Worm (Caenorhabditis elegans) whole organism, young adult: ENCODE measurements around the gene lgc-20.

Experiments used
- B0261.1 ChIP-seq: sonication (generic microtip); optimal IDR thresholded peaks from 2 replicates; lab custom pipeline; 2016; ENCODE audit warnings: mild to moderate bottlenecking, missing genetic modification characterization, moderate library complexity, missing compliant biosample characterization
- C17E4.6 ChIP-seq: fragments of 200-800 bp; sonication (Bioruptor generic); IDR thresholded peaks from 2 replicates; pipeline ENCODE4 v1.3.6; 2022; ENCODE audit warnings: missing genetic modification reagents, missing genetic modification characterization, missing compliant biosample characterization
- F10E7.11 ChIP-seq: sonication (generic microtip); optimal IDR thresholded peaks from 2 replicates; lab custom pipeline; 2017; ENCODE audit warnings: mild to moderate bottlenecking, missing genetic modification characterization, moderate library complexity, missing compliant biosample characterization
- F33H1.4 ChIP-seq: fragments of 200-800 bp; sonication (Bioruptor generic); IDR thresholded peaks from 2 replicates; pipeline ENCODE4 v1.3.6; 2022; ENCODE audit warnings: missing genetic modification reagents, missing genetic modification characterization, missing compliant biosample characterization
- F37B4.10 ChIP-seq: fragments of 200-800 bp; sonication (Bioruptor generic); IDR thresholded peaks from 2 replicates; pipeline ENCODE4 v1.3.6; 2022; ENCODE audit warnings: missing genetic modification characterization, missing compliant biosample characterization
- F57C9.4 ChIP-seq: sonication (generic microtip); optimal IDR thresholded peaks from 2 replicates; lab custom pipeline; 2017; ENCODE audit warnings: mild to moderate bottlenecking, missing genetic modification characterization, missing compliant biosample characterization
- K11D2.4 ChIP-seq: fragments of 200-800 bp; sonication (Bioruptor generic); IDR thresholded peaks from 2 replicates; pipeline ENCODE4 v1.3.6; 2022; ENCODE audit warnings: missing genetic modification reagents, missing genetic modification characterization, missing compliant biosample characterization
- Y53G8AR.9 ChIP-seq: fragments of 200-800 bp; sonication (Bioruptor generic); conservative IDR thresholded peaks from 2 replicates; pipeline ENCODE4 v1.3.6; 2022; ENCODE audit warnings: missing genetic modification reagents, missing genetic modification characterization, missing compliant biosample characterization
- Y56A3A.18 ChIP-seq: fragments of 200-800 bp; sonication (Bioruptor generic); IDR thresholded peaks from 2 replicates; pipeline ENCODE4 v1.3.6; 2022; ENCODE audit warnings: missing genetic modification reagents, missing genetic modification characterization, missing compliant biosample characterization
- Y79H2A.3 ChIP-seq: fragments of 200-800 bp; sonication (Bioruptor generic); conservative IDR thresholded peaks from 2 replicates; pipeline ENCODE4 v1.3.6; 2022; ENCODE audit warnings: missing genetic modification reagents, missing genetic modification characterization, missing compliant biosample characterization
- Y95B8A.8 ChIP-seq: fragments of 200-800 bp; sonication (Bioruptor generic); IDR thresholded peaks from 2 replicates; pipeline ENCODE4 v1.3.6; 2022; ENCODE audit warnings: missing genetic modification reagents, missing genetic modification characterization, missing compliant biosample characterization
- ZK185.1 ChIP-seq: sonication (generic microtip); optimal IDR thresholded peaks from 2 replicates; lab custom pipeline; 2016; ENCODE audit warnings: mild to moderate bottlenecking, missing genetic modification characterization, missing compliant biosample characterization; ENCODE audit not compliant: poor library complexity, severe bottlenecking
- ama-1 ChIP-seq, 3 experiments: fragments of 150-350 bp in 1 of 3; sonication (generic microtip) in 2 of 3; optimal IDR thresholded peaks; 2 replicates each; lab custom pipeline; 2014 to 2018; ENCODE audit warnings: missing biosample characterization in 2 of 3, missing genetic modification characterization in 2 of 3, missing genetic modification reagents in 2 of 3
- aptf-2 ChIP-seq: fragments of 200-800 bp; sonication (Bioruptor generic); conservative IDR thresholded peaks from 2 replicates; pipeline ENCODE4 v1.3.6; 2022; ENCODE audit warnings: missing genetic modification reagents, missing genetic modification characterization, missing compliant biosample characterization
- attf-5 ChIP-seq: fragments of 200-800 bp; sonication (Bioruptor generic); optimal IDR thresholded peaks from 2 replicates; lab custom pipeline; 2018; ENCODE audit warnings: mild to moderate bottlenecking, missing genetic modification characterization, missing compliant biosample characterization
- bed-1 ChIP-seq: fragments of 200-800 bp; sonication (Bioruptor generic); IDR thresholded peaks from 2 replicates; pipeline ENCODE4 v1.3.6; 2022; ENCODE audit warnings: missing genetic modification reagents, missing genetic modification characterization, missing compliant biosample characterization
- cebp-1 ChIP-seq, 2 experiments: fragments of 200-800 bp in 1 of 2; sonication (Bioruptor generic) in 1 of 2; sonication (generic microtip) in 1 of 2; IDR thresholded peaks in 1 of 2; optimal IDR thresholded peaks in 1 of 2; 2 replicates each; pipeline versions ENCODE4 v1.3.6 to Lab custom; 2017 to 2022; ENCODE audit warnings: missing compliant biosample characterization in 2 of 2, missing genetic modification characterization in 2 of 2, mild to moderate bottlenecking in 1 of 2, missing genetic modification reagents in 1 of 2, moderate library complexity in 1 of 2
- cebp-2 ChIP-seq: fragments of 200-800 bp; sonication (Bioruptor generic); IDR thresholded peaks from 2 replicates; pipeline ENCODE4 v1.3.6; 2022; ENCODE audit warnings: missing genetic modification characterization, missing compliant biosample characterization
- ceh-58 ChIP-seq: fragments of 200-800 bp; sonication (Bioruptor generic); IDR thresholded peaks from 2 replicates; pipeline ENCODE4 v1.3.6; 2022; ENCODE audit warnings: missing genetic modification characterization, missing compliant biosample characterization
- ceh-91 ChIP-seq: fragments of 200-800 bp; sonication (Bioruptor generic); IDR thresholded peaks from 2 replicates; pipeline ENCODE4 v1.3.6; 2022; ENCODE audit warnings: missing genetic modification reagents, missing genetic modification characterization, missing compliant biosample characterization
- dpl-1 ChIP-seq: fragments of 150-350 bp; optimal IDR thresholded peaks from 2 replicates; lab custom pipeline; 2014; ENCODE audit warnings: missing biosample characterization, missing genetic modification reagents, missing genetic modification characterization
- efl-1 ChIP-seq: fragments of 150-350 bp; optimal IDR thresholded peaks from 2 replicates; lab custom pipeline; 2014; ENCODE audit warnings: missing biosample characterization, missing genetic modification reagents, missing genetic modification characterization
- egl-18 ChIP-seq: fragments of 200-800 bp; sonication (Bioruptor generic); IDR thresholded peaks from 2 replicates; pipeline ENCODE4 v1.3.6; 2022; ENCODE audit warnings: missing genetic modification reagents, missing genetic modification characterization, missing compliant biosample characterization
- egl-44 ChIP-seq: fragments of 200-800 bp; sonication (Bioruptor generic); IDR thresholded peaks from 2 replicates; pipeline ENCODE4 v1.3.6; 2022; ENCODE audit warnings: missing genetic modification reagents, missing genetic modification characterization, missing compliant biosample characterization
- hlh-26 ChIP-seq: fragments of 200-800 bp; sonication (Bioruptor generic); conservative IDR thresholded peaks from 2 replicates; pipeline ENCODE4 v1.3.6; 2022; ENCODE audit warnings: missing genetic modification reagents, missing genetic modification characterization, missing compliant biosample characterization
- hmg-1.2 ChIP-seq: fragments of 200-800 bp; sonication (Bioruptor generic); IDR thresholded peaks from 2 replicates; pipeline ENCODE4 v1.3.6; 2022; ENCODE audit warnings: missing genetic modification reagents, missing genetic modification characterization, missing compliant biosample characterization
- hrde-1 ChIP-seq: sonication (generic microtip); optimal IDR thresholded peaks from 2 replicates; lab custom pipeline; 2016; ENCODE audit warnings: missing genetic modification characterization, mild to moderate bottlenecking, missing compliant biosample characterization, moderate library complexity, missing genotype, missing genetic modification reagents, borderline replicate concordance
- lin-26 ChIP-seq: fragments of 200-800 bp; sonication (Bioruptor generic); IDR thresholded peaks from 2 replicates; pipeline ENCODE4 v1.3.6; 2022; ENCODE audit warnings: missing genetic modification reagents, missing genetic modification characterization, missing compliant biosample characterization
- lin-54 ChIP-seq: fragments of 200-800 bp; sonication (Bioruptor generic); optimal IDR thresholded peaks from 2 replicates; lab custom pipeline; 2018; ENCODE audit warnings: mild to moderate bottlenecking, missing genetic modification characterization, missing compliant biosample characterization
- lsy-27 ChIP-seq: sonication (generic microtip); optimal IDR thresholded peaks from 2 replicates; lab custom pipeline; 2017; ENCODE audit warnings: missing genetic modification characterization, mild to moderate bottlenecking, missing compliant biosample characterization, antibody characterized with exemption, missing genotype, borderline replicate concordance; ENCODE audit not compliant: insufficient read depth
- madf-10 ChIP-seq: sonication (generic microtip); optimal IDR thresholded peaks from 2 replicates; lab custom pipeline; 2016; ENCODE audit warnings: mild to moderate bottlenecking, missing genetic modification characterization, missing compliant biosample characterization
- madf-8 ChIP-seq: fragments of 200-800 bp; sonication (Bioruptor generic); conservative IDR thresholded peaks from 2 replicates; pipeline ENCODE4 v1.3.6; 2022; ENCODE audit warnings: missing genetic modification reagents, missing genetic modification characterization, missing compliant biosample characterization
- mel-28 ChIP-seq: sonication (generic microtip); optimal IDR thresholded peaks from 2 replicates; lab custom pipeline; 2016; ENCODE audit warnings: borderline replicate concordance, mild to moderate bottlenecking, missing genetic modification characterization, missing compliant biosample characterization
- mxl-1 ChIP-seq: sonication (generic microtip); optimal IDR thresholded peaks from 2 replicates; lab custom pipeline; 2016; ENCODE audit warnings: missing genetic modification characterization, missing compliant biosample characterization
- nfya-1 ChIP-seq: sonication (generic microtip); optimal IDR thresholded peaks from 2 replicates; lab custom pipeline; 2017; ENCODE audit warnings: antibody characterized with exemption, missing compliant biosample characterization, missing genetic modification characterization, borderline replicate concordance; ENCODE audit not compliant: insufficient read depth
- nhr-90 ChIP-seq: sonication (generic microtip); optimal IDR thresholded peaks from 2 replicates; lab custom pipeline; 2016; ENCODE audit warnings: missing genotype, mild to moderate bottlenecking, missing genetic modification characterization, missing compliant biosample characterization
- rec-8 ChIP-seq, 2 experiments: sonication (generic microtip); optimal IDR thresholded peaks; 2 replicates each; lab custom pipeline; 2016; ENCODE audit warnings: mild to moderate bottlenecking in 2 of 2, missing genetic modification characterization in 2 of 2, missing genetic modification reagents in 2 of 2, missing genotype in 2 of 2, missing biosample characterization in 1 of 2, missing compliant biosample characterization in 1 of 2, moderate library complexity in 1 of 2
- repo-1 ChIP-seq: sonication (generic microtip); optimal IDR thresholded peaks from 2 replicates; lab custom pipeline; 2017; ENCODE audit warnings: mild to moderate bottlenecking, missing genetic modification characterization, missing compliant biosample characterization
- sdz-38 ChIP-seq: sonication (generic microtip); optimal IDR thresholded peaks from 2 replicates; lab custom pipeline; 2016; ENCODE audit warnings: missing genotype, missing genetic modification characterization, missing compliant biosample characterization
- sea-2 ChIP-seq: fragments of 200-800 bp; sonication (Bioruptor generic); IDR thresholded peaks from 2 replicates; pipeline ENCODE4 v1.3.6; 2022; ENCODE audit warnings: missing genetic modification characterization, missing compliant biosample characterization
- snpc-1.1 ChIP-seq: sonication (generic microtip); optimal IDR thresholded peaks from 2 replicates; lab custom pipeline; 2017; ENCODE audit warnings: missing genetic modification characterization, mild to moderate bottlenecking, missing compliant biosample characterization, antibody characterized with exemption, moderate library complexity, missing genotype, missing genetic modification reagents; ENCODE audit not compliant: insufficient read depth
- sptf-2 ChIP-seq: fragments of 200-800 bp; sonication (Bioruptor generic); optimal IDR thresholded peaks from 2 replicates; lab custom pipeline; 2018; ENCODE audit warnings: mild to moderate bottlenecking, missing genetic modification characterization, missing compliant biosample characterization
- tlf-1 ChIP-seq: fragments of 200-800 bp; sonication (Bioruptor generic); optimal IDR thresholded peaks from 2 replicates; lab custom pipeline; 2018; ENCODE audit warnings: mild to moderate bottlenecking, missing genetic modification characterization, missing compliant biosample characterization
- zim-3 ChIP-seq: sonication (generic microtip); optimal IDR thresholded peaks from 2 replicates; lab custom pipeline; 2017; ENCODE audit warnings: mild to moderate bottlenecking, missing genetic modification characterization, moderate library complexity, missing compliant biosample characterization
- ztf-6 ChIP-seq: fragments of 200-800 bp; sonication (Bioruptor generic); IDR thresholded peaks from 2 replicates; pipeline ENCODE4 v1.3.6; 2022; ENCODE audit warnings: missing genetic modification reagents, missing genetic modification characterization, missing compliant biosample characterization

The lgc-20 gene

ce11 chrII:11297217-11297738 lies 46.1 kb downstream of the lgc-20 start, which contains the start of gene saps-1 (continued):
- TF ChIP-seq sdz-38 (tag; lab: Kevin White, UChicago) = no peak
- no peak for TF ChIP-seq zim-3
- TF ChIP-seq cebp-1 (GFP tag; IDR thresholded peaks at IDR 0.05; lab: Robert Waterston, UW) = peak; percentile 55; the same call in 1 of the 2 replicates
- peak; percentile 87 for TF ChIP-seq cebp-1 (tag; optimal IDR thresholded peaks at IDR 0.05; lab: Kevin White, UChicago)
- TF ChIP-seq rec-8 (tag; optimal IDR thresholded peaks at IDR 0.05; lab: Kevin White, UChicago) = no peak
- no peak for TF ChIP-seq mel-28
- no peak for TF ChIP-seq C17E4.6 (GFP tag; lab: Robert Waterston, UW)
- 0 out of 2 replicates have a peak, but pooled peaks have one; percentile 28 for TF ChIP-seq K11D2.4 (GFP tag; lab: Robert Waterston, UW)
- TF ChIP-seq Y79H2A.3 (GFP tag; lab: Robert Waterston, UW) = no peak
- TF ChIP-seq snpc-1.1 (tag; lab: Kevin White, UChicago) = peak; percentile 18
- TF ChIP-seq madf-10 (tag; lab: Kevin White, UChicago) = no peak
- TF ChIP-seq cebp-2 = no peak
- TF ChIP-seq madf-8 (GFP tag; lab: Robert Waterston, UW) = peak; percentile 95
- TF ChIP-seq, all 124 proteins: peak for 33

DNA sequence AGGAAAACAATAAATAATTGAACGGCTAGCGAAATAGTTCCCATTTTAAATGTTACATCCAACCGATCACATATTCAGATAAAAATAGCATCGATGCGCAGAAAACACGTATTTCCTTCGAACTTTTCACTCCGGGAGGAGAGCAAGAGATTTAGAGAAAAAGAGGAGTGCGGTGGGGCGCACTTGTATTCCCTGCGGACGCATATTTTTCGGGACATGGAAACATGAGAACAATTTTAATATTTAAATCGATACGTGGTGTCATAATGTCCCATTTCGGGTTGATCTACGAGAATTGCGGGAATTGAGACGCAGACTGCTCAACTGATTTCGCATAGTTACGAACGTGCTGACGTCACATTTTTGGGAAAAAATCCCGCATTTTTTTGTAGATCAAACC lies 50.0 kb downstream of the lgc-20 start, which contains the start of gene C47G2.4:
C47G2.4 (minus strand) TSS at position 174 of the 400 bp plus-strand sequence.
- TF ChIP-seq F10E7.11 (tag; lab: Kevin White, UChicago) (no peak), Y95B8A.8 (0 out of 2 replicates have a peak, but pooled peaks have one; percentile 31), B0261.1 (tag; lab: Kevin White, UChicago) (no peak), sptf-2 (GFP tag; lab: Kevin White, UChicago) (no peak), F37B4.10 (GFP tag; lab: Robert Waterston, UW) (no peak), cebp-2 (no peak), hmg-1.2 (GFP tag; lab: Robert Waterston, UW) (peak; percentile 60), sea-2 (no peak), nhr-90 (tag; lab: Kevin White, UChicago) (no peak), egl-18 (no peak), bed-1 (GFP tag; lab: Robert Waterston, UW) (no peak), Y53G8AR.9 (GFP tag; lab: Robert Waterston, UW) (no peak), hrde-1 (tag; lab: Kevin White, UChicago) (no peak), mxl-1 (no peak), nfya-1 (tag; lab: Kevin White, UChicago) (no peak), madf-10 (tag; lab: Kevin White, UChicago) (no peak), tlf-1 (GFP tag; lab: Kevin White, UChicago) (no peak), Y56A3A.18 (GFP tag; lab: Robert Waterston, UW) (no peak), ama-1 (optimal IDR thresholded peaks at IDR 0.05; lab: Kevin White, UChicago) (no peak), ama-1 (GFP tag; optimal IDR thresholded peaks at IDR 0.05; lab: Kevin White, UChicago) (no peak), efl-1 (GFP tag; lab: Kevin White, UChicago) (peak; percentile 63), F57C9.4 (tag; lab: Kevin White, UChicago) (no peak), hlh-26 (GFP tag; lab: Robert Waterston, UW) (no peak), lin-26 (no peak), lin-54 (GFP tag; lab: Kevin White, UChicago) (peak; percentile 64), attf-5 (GFP tag; lab: Kevin White, UChicago) (peak; percentile 85), rec-8 (tag; optimal IDR thresholded peaks at IDR 0.05; lab: Kevin White, UChicago) (no peak), egl-44 (GFP tag; lab: Robert Waterston, UW) (no peak), ceh-91 (GFP tag; lab: Robert Waterston, UW) (peak; percentile 28; the same call in 1 of the 2 replicates), Y79H2A.3 (GFP tag; lab: Robert Waterston, UW) (no peak), aptf-2 (no peak), dpl-1 (GFP tag; lab: Kevin White, UChicago) (peak; percentile 47), ztf-6 (GFP tag; lab: Robert Waterston, UW) (no peak), ZK185.1 (peak; percentile 61), F33H1.4 (GFP tag; lab: Robert Waterston, UW) (peak; percentile 48), lsy-27 (tag; lab: Kevin White, UChicago) (no peak), ceh-58 (GFP tag; lab: Robert Waterston, UW) (no peak), repo-1 (tag; lab: Kevin White, UChicago) (no peak)
